Fruit fly (Drosophila melanogaster): ENCODE data around the gene CG15890.

DNA sequence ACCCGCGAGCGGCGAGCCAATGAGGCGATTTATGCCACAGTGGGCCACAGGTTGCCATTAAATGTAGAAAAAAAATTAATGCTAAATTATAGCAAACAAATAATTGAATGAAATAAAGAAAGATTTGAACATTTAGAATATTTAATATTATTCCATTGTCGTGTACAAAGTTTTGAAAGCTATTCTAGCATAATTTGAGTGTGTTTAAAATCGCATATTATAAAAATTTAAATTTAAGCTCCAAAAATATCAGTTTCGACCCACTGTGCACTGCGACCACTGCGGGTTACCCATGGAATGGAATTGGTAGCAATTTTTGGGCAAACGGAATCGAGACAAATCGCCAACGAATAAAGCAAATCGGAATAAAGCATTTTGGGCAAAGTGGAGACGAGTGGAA is 21.8 kb downstream of the CG15890 start:
- TF ChIP-seq insv (optimal IDR thresholded peaks at IDR 0.05) (no peak), Sin3A (optimal IDR thresholded peaks at IDR 0.05) (no peak), psq (optimal IDR thresholded peaks at IDR 0.05) (no peak), h (optimal IDR thresholded peaks at IDR 0.05) (no peak)
